Worm (Caenorhabditis elegans): ENCODE results near the gene srz-60.
A peak's percentile ranks its signal among the peaks of the same experiment; 100 is the strongest.
"Not testable (repeated sequence)": the region's sequence is repeated elsewhere in the genome, so short reads cannot be mapped to it uniquely, and the experiment has no call there.

Gene srz-60

DNA sequence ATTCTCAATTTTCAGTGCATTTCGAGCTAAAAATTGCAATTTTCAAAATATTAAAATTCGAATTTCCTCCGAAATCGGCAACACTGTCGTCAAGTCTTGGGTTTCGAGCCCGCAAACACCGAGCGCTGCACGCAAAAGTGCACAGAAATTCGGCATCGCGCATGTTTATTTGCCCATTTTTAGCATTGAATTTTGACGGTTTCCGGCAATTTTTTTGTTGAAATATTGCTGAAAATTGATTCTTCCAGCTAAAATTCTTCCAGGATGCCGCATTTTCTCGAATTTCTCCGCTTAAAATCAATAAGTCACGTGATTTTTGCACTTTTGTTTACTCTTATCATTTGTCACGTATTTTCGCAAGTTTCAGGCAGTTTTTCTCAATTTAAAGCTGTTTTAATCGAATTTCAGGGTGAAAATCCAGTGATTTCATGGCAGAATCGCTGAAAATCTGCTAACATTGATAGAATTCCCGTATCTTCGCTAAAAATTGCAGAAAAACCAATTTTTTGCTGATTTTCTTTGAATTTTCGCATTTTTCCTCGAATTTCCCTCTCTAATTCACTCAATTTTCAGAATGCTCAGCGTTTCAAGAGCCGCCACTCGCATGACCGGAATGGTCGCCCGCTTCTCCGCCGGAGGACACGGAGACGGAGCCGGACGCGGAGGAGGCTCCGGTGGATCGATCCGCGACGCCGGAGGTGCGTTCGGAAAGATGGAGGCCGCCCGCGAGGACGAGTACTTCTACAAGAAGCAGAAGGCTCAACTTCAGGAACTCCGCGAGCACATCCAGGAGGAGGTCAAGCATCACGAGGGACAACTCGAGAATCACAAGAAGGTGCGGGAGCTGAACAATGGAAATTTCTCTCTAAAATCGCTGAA lies 43.1 kb upstream of the srz-60 start, which contains the start of gene mai-2 (continued):
- TF ChIP-seq aly-2 (tag; optimal IDR thresholded peaks at IDR 0.05): no peak
- TF ChIP-seq nhr-41 (GFP tag; IDR thresholded peaks at IDR 0.05): no peak
- TF ChIP-seq nhr-42 (GFP tag; IDR thresholded peaks at IDR 0.05): no peak
- TF ChIP-seq snpc-4 (tag; optimal IDR thresholded peaks at IDR 0.05): no peak
- peak; percentile 76 to 97 for TF ChIP-seq hif-1 (tag; optimal IDR thresholded peaks at IDR 0.05)
- peak; percentile 62; the same call in 1 of the 2 replicates for TF ChIP-seq pha-4 (GFP tag; IDR thresholded peaks at IDR 0.05)
- no peak for TF ChIP-seq pha-4 (tag; optimal IDR thresholded peaks at IDR 0.05)
- TF ChIP-seq nhr-11 (tag; optimal IDR thresholded peaks at IDR 0.05): no peak
- peak; percentile 30; the same call in 1 of the 2 replicates for TF ChIP-seq madf-9 (GFP tag; conservative IDR thresholded peaks at IDR 0.05)
- TF ChIP-seq ceh-20 (GFP tag; IDR thresholded peaks at IDR 0.05): 0 out of 2 replicates have a peak, but pooled peaks have one; percentile 20
- peak; percentile 93 for TF ChIP-seq aha-1 (tag)
- TF ChIP-seq arid-1 (GFP tag; conservative IDR thresholded peaks at IDR 0.05): no peak
- no peak for TF ChIP-seq tra-1 (GFP tag; IDR thresholded peaks at IDR 0.05)

DNA sequence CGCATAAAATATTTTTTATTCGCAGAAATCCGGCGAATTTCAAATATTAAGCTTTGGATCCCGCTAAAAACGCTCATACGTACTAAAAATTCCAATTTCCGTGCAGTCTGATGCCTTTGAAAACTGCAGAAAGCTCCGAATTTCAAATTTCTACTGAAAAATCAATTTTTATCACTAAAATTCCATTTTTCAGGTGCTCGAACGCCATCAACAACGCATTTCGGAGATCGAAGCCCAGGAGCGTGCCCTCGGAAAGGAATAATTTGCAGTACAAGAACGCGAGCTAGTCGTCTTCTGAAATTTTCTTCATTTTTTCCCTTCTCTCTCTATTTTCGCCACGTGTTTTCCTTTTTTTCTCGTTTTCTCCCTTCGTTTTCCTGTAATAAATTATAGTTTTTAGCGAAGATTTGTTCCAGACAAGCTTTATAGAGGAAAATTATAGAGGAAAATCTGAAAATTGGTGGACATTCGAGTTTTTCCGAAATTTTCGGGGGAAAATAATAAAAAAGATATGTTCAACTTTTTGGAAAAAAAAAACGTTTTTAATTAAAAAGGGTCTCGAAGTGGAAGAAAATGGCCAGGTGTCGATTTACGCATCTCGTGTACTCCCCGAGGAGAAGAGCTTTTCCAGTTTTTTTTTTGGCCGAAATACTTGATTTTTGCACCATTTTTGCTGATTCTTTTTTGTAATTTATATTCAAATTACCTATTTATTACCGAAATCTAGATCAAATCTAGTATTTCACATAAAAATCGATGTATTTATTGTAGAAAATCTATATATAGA lies 42.0 kb upstream of the srz-60 start:
- TF ChIP-seq daf-16 (GFP tag; optimal IDR thresholded peaks at IDR 0.05) (no peak), daf-16 (tag; optimal IDR thresholded peaks at IDR 0.05) (peak; percentile 26), aha-1 (tag) (peak; percentile 93), unc-62 (GFP tag; optimal IDR thresholded peaks at IDR 0.05 in 1 of 2) (peak in 1 of 2 experiments; percentile 92), unc-62 (tag; optimal IDR thresholded peaks at IDR 0.05) (no peak), R02D3.7 (tag; optimal IDR thresholded peaks at IDR 0.05) (peak; percentile 22), zfp-3 (GFP tag; conservative IDR thresholded peaks at IDR 0.05) (0 out of 2 replicates have a peak, but pooled peaks have one; percentile 50), nhr-76 (tag; optimal IDR thresholded peaks at IDR 0.05) (no peak), lin-38 (GFP tag; IDR thresholded peaks at IDR 0.05) (peak; percentile 32; the same call in 1 of the 2 replicates), T20F7.1 (GFP tag; optimal IDR thresholded peaks at IDR 0.05) (no peak)

DNA sequence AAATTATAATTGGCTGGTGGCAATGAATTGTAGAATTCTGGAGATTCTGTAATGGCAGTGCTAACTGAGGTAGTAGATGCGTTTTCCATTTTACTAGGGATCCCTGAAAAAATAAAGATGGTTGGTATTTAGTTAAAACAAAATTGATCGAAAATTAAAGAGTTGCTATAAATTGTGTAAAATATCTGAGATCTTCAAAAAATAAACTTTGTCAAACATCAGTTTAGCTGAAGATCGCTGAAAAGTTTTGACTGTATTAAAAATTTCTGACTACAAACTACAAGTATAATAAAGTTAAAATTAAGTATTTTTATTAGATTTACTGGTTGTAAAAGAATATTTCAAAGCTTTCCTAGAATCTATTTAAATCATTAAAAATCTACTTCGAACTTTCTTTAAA lies 38.7 kb upstream of the srz-60 start, which contains the start of gene B0546.5:
TSS of gene B0546.5 (minus strand) at position 101 of the 400 bp plus-strand sequence.
- not testable (repeated sequence) for TF ChIP-seq fos-1 (tag; optimal IDR thresholded peaks at IDR 0.05); sdz-12 (GFP tag; optimal IDR thresholded peaks at IDR 0.05); madf-5 (GFP tag; IDR thresholded peaks at IDR 0.05)

DNA sequence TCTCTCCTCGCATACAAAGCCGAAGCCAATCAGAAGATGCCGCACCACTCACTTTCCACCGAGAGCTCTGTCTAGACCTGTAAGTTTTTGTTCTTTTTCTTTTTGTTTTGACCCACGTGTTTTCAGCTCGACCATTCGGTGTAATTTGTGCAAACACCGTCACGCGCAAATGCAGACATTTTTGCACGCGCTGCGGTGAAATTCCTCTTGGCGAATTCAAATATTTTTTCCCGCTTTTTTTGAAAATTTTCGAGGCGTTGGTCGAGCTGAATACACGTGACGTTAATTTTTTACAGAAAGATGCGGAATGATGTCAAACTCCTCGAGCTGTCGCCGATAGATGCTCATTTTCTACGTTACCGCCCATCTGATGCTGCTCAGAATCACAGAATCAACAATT lies 34.6 kb upstream of the srz-60 start, which contains the start of gene C04C3.4:
TSS of gene C04C3.4 (plus strand) at position 301 of the 400 bp plus-strand sequence.
- not testable (repeated sequence) for TF ChIP-seq set-16 (GFP tag; IDR thresholded peaks at IDR 0.05); madf-9 (GFP tag; conservative IDR thresholded peaks at IDR 0.05); nhr-41 (GFP tag; IDR thresholded peaks at IDR 0.05)

DNA sequence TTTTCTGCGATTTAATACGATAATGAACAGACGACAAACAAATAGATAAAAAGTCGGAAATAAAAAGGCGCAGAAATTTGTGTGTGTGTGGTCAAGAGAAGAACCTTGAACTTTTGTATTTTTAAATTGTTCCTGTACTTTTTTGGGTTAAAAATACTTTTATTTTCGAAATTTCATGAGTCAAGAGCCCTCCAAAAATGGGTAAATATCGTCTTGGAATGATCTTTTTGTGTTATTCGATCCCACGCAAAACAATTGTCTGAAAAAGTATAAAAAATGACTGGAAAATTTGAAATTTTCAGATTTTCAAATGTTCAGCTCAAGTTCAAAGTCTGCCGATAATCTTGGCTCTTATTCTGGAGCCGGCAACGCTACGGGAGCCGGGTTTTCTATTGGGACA lies 33.1 kb upstream of the srz-60 start, which contains the start of gene C04C3.14:
TSS of gene C04C3.14 (plus strand) at position 301 of the 400 bp plus-strand sequence.
- no peak for TF ChIP-seq hlh-30 (tag; optimal IDR thresholded peaks at IDR 0.05; ENCODE audit: insufficient read depth)
- no peak for TF ChIP-seq snpc-1.2 (GFP tag; IDR thresholded peaks at IDR 0.05)
- TF ChIP-seq ceh-32 (tag; optimal IDR thresholded peaks at IDR 0.05; ENCODE audit: poor library complexity): no peak
- no peak for TF ChIP-seq lin-29 (GFP tag; IDR thresholded peaks at IDR 0.05)
- no peak for TF ChIP-seq T20F7.1 (GFP tag; optimal IDR thresholded peaks at IDR 0.05)
- no peak for TF ChIP-seq F49E8.2 (tag; optimal IDR thresholded peaks at IDR 0.05; ENCODE audit: borderline replicate concordance)
- no peak for TF ChIP-seq R02D3.7 (tag; optimal IDR thresholded peaks at IDR 0.05)
